Fruit fly (Drosophila melanogaster) whole organism, prepupa: Measurements from ENCODE around the gene CG13380.

ENCODE experiments used
- CG10631 ChIP-seq: fragments of 200-800 bp; sonication (Bioruptor generic); optimal IDR thresholded peaks from 2 replicates; lab custom pipeline; 2016; ENCODE audit warnings: missing biosample characterization, missing genetic modification characterization
- CG10669 ChIP-seq: fragments of 200-800 bp; sonication (Bioruptor generic); optimal IDR thresholded peaks from 3 replicates; lab custom pipeline; 2018; ENCODE audit warnings: missing biosample characterization, mild to moderate bottlenecking, missing genetic modification characterization, moderate library complexity
- CG11294 ChIP-seq: fragments of 200-800 bp; sonication (Bioruptor generic); IDR thresholded peaks from 2 replicates; pipeline ENCODE4 v1.3.6; 2022; ENCODE audit warnings: missing biosample characterization, missing genetic modification characterization
- CG11762 ChIP-seq: fragments of 200-800 bp; sonication (Bioruptor generic); optimal IDR thresholded peaks from 3 replicates; lab custom pipeline; 2016; ENCODE audit warnings: missing biosample characterization, missing genetic modification characterization; ENCODE audit not compliant: insufficient read depth
- CG11902 ChIP-seq: fragments of 200-800 bp; sonication (Bioruptor generic); optimal IDR thresholded peaks from 3 replicates; lab custom pipeline; 2016; ENCODE audit warnings: missing biosample characterization, missing genetic modification characterization
- CG15336 ChIP-seq: fragments of 200-800 bp; sonication (Bioruptor generic); IDR thresholded peaks from 2 replicates; pipeline ENCODE4 v1.3.6; 2022; ENCODE audit warnings: missing biosample characterization, missing genetic modification characterization
- CG1621 ChIP-seq: fragments of 200-800 bp; sonication (Bioruptor generic); optimal IDR thresholded peaks from 3 replicates; lab custom pipeline; 2018; ENCODE audit warnings: missing biosample characterization, mild to moderate bottlenecking, missing genetic modification characterization
- CG3032 ChIP-seq: fragments of 200-800 bp; optimal IDR thresholded peaks from 2 replicates; lab custom pipeline; 2019; ENCODE audit warnings: missing biosample characterization, mild to moderate bottlenecking, missing genetic modification characterization, moderate library complexity
- CG31627 ChIP-seq: fragments of 200-800 bp; sonication (Bioruptor generic); optimal IDR thresholded peaks from 3 replicates; lab custom pipeline; 2016; ENCODE audit warnings: missing biosample characterization, missing genetic modification characterization
- CG32006 ChIP-seq: fragments of 200-800 bp; sonication (Bioruptor generic); optimal IDR thresholded peaks from 3 replicates; lab custom pipeline; 2017; ENCODE audit warnings: missing biosample characterization, mild to moderate bottlenecking, missing genetic modification characterization
- CG34406 ChIP-seq: fragments of 200-800 bp; sonication (Bioruptor generic); optimal IDR thresholded peaks from 3 replicates; lab custom pipeline; 2016; ENCODE audit warnings: missing biosample characterization, missing genetic modification characterization
- CG3919 ChIP-seq: fragments of 200-800 bp; sonication (Bioruptor generic); optimal IDR thresholded peaks from 3 replicates; lab custom pipeline; 2016; ENCODE audit warnings: missing biosample characterization, missing genetic modification characterization
- CG4318 ChIP-seq: fragments of 200-800 bp; sonication (Bioruptor generic); optimal IDR thresholded peaks from 3 replicates; lab custom pipeline; 2017; ENCODE audit warnings: missing biosample characterization, mild to moderate bottlenecking, missing genetic modification characterization
- CG6163 ChIP-seq: fragments of 200-800 bp; sonication (Bioruptor generic); IDR thresholded peaks from 3 replicates; pipeline ENCODE4 v1.3.6; 2022; ENCODE audit warnings: missing biosample characterization, missing genetic modification characterization
- CG6276 ChIP-seq: fragments of 200-800 bp; sonication (Bioruptor generic); optimal IDR thresholded peaks from 2 replicates; lab custom pipeline; 2017; ENCODE audit warnings: missing biosample characterization, mild to moderate bottlenecking, missing genetic modification characterization
- CG6808 ChIP-seq: fragments of 200-800 bp; sonication (Bioruptor generic); optimal IDR thresholded peaks from 3 replicates; lab custom pipeline; 2017; ENCODE audit warnings: missing biosample characterization, missing genetic modification characterization, mild to moderate bottlenecking, moderate library complexity, missing genetic modification reagents
- CG6854 ChIP-seq: fragments of 200-800 bp; sonication (Bioruptor generic); optimal IDR thresholded peaks from 2 replicates; lab custom pipeline; 2017; ENCODE audit warnings: missing biosample characterization, mild to moderate bottlenecking, missing genetic modification characterization
- CG7368 ChIP-seq: fragments of 200-800 bp; sonication (Bioruptor generic); optimal IDR thresholded peaks from 3 replicates; lab custom pipeline; 2016; ENCODE audit warnings: missing biosample characterization, missing genetic modification characterization
- CG8119 ChIP-seq: fragments of 200-800 bp; sonication (Bioruptor generic); IDR thresholded peaks from 3 replicates; pipeline ENCODE4 v1.3.6; 2022; ENCODE audit warnings: missing biosample characterization, missing genetic modification characterization
- CG8319 ChIP-seq: fragments of 200-800 bp; sonication (Bioruptor generic); optimal IDR thresholded peaks from 3 replicates; lab custom pipeline; 2016; ENCODE audit warnings: missing biosample characterization, missing genetic modification characterization
- CG8632 ChIP-seq: fragments of 200-800 bp; sonication (Bioruptor generic); optimal IDR thresholded peaks from 3 replicates; lab custom pipeline; 2016; ENCODE audit warnings: missing biosample characterization, missing genetic modification characterization
- CG9139 ChIP-seq: fragments of 200-800 bp; sonication (Bioruptor generic); optimal IDR thresholded peaks from 3 replicates; lab custom pipeline; 2017; ENCODE audit warnings: missing biosample characterization, mild to moderate bottlenecking, missing genetic modification characterization
- Eip75B ChIP-seq: fragments of 200-800 bp; sonication (Bioruptor generic); optimal IDR thresholded peaks from 3 replicates; lab custom pipeline; 2016; ENCODE audit warnings: missing biosample characterization, missing genetic modification characterization
- Eip78C ChIP-seq: fragments of 200-800 bp; sonication (Bioruptor generic); peaks from one replicate; lab custom pipeline; 2016; ENCODE audit warnings: missing biosample characterization, missing genetic modification characterization
- Eip93F ChIP-seq: fragments of 200-800 bp; sonication (Bioruptor generic); optimal IDR thresholded peaks from 2 replicates; lab custom pipeline; 2016; ENCODE audit warnings: missing biosample characterization, mild to moderate bottlenecking, missing genetic modification characterization
- Ets21C ChIP-seq: fragments of 200-800 bp; sonication (Bioruptor generic); optimal IDR thresholded peaks from 3 replicates; lab custom pipeline; 2016; ENCODE audit warnings: missing biosample characterization, missing genetic modification characterization
- Gug ChIP-seq: fragments of 200-800 bp; sonication (Bioruptor generic); IDR thresholded peaks from 2 replicates; pipeline ENCODE4 v1.3.6; 2022; ENCODE audit warnings: missing biosample characterization, missing genetic modification characterization
- Hr38 ChIP-seq: sonication (Bioruptor generic); optimal IDR thresholded peaks from 2 replicates; lab custom pipeline; 2016; ENCODE audit warnings: missing biosample characterization, missing genetic modification characterization
- Hr39 ChIP-seq: fragments of 200-800 bp; sonication (Bioruptor generic); optimal IDR thresholded peaks from 2 replicates; lab custom pipeline; 2016; ENCODE audit warnings: missing biosample characterization, missing genetic modification characterization
- Hr4 ChIP-seq: fragments of 200-800 bp; sonication (Bioruptor generic); optimal IDR thresholded peaks from 3 replicates; lab custom pipeline; 2016; ENCODE audit warnings: missing biosample characterization, missing genetic modification characterization
- Lpt ChIP-seq: fragments of 200-800 bp; sonication (Bioruptor generic); optimal IDR thresholded peaks from 3 replicates; lab custom pipeline; 2016; ENCODE audit warnings: missing biosample characterization, missing genetic modification characterization
- Met ChIP-seq: fragments of 200-800 bp; sonication (Bioruptor generic); optimal IDR thresholded peaks from 3 replicates; lab custom pipeline; 2016; ENCODE audit warnings: missing biosample characterization, missing genetic modification characterization
- OdsH ChIP-seq: fragments of 200-800 bp; sonication (Bioruptor generic); optimal IDR thresholded peaks from 3 replicates; lab custom pipeline; 2016; ENCODE audit warnings: missing biosample characterization, missing genetic modification characterization
- Sox102F ChIP-seq: fragments of 200-800 bp; sonication (Bioruptor generic); optimal IDR thresholded peaks from 2 replicates; lab custom pipeline; 2016; ENCODE audit warnings: missing biosample characterization, mild to moderate bottlenecking, missing genetic modification characterization
- Sox14 ChIP-seq: fragments of 200-800 bp; sonication (Bioruptor generic); optimal IDR thresholded peaks from 3 replicates; lab custom pipeline; 2016; ENCODE audit warnings: missing biosample characterization, missing genetic modification characterization
- Sox15 ChIP-seq: fragments of 200-800 bp; sonication (Bioruptor generic); optimal IDR thresholded peaks from 3 replicates; lab custom pipeline; 2016; ENCODE audit warnings: missing biosample characterization, missing genetic modification characterization
- achi ChIP-seq: fragments of 200-800 bp; sonication (Bioruptor generic); optimal IDR thresholded peaks from 3 replicates; lab custom pipeline; 2016; ENCODE audit warnings: missing biosample characterization, missing genetic modification characterization
- acj6 ChIP-seq: fragments of 200-800 bp; sonication (Bioruptor generic); optimal IDR thresholded peaks from 3 replicates; lab custom pipeline; 2016; ENCODE audit warnings: missing biosample characterization, missing genetic modification characterization
- dac ChIP-seq: fragments of 200-800 bp; sonication (Bioruptor generic); optimal IDR thresholded peaks from 2 replicates; lab custom pipeline; 2017; ENCODE audit warnings: missing biosample characterization, mild to moderate bottlenecking, missing genetic modification characterization
- dsx ChIP-seq: fragments of 200-800 bp; optimal IDR thresholded peaks from 3 replicates; lab custom pipeline; 2019; ENCODE audit warnings: missing biosample characterization, mild to moderate bottlenecking, missing genetic modification characterization, moderate library complexity; ENCODE audit not compliant: poor library complexity, severe bottlenecking
- eg ChIP-seq: fragments of 200-800 bp; sonication (Bioruptor generic); IDR thresholded peaks from 3 replicates; pipeline ENCODE4 v1.3.6; 2022; ENCODE audit warnings: missing biosample characterization, missing genetic modification characterization
- fd59A ChIP-seq: fragments of 200-800 bp; sonication (Bioruptor generic); optimal IDR thresholded peaks from 2 replicates; lab custom pipeline; 2017; ENCODE audit warnings: missing biosample characterization, mild to moderate bottlenecking, missing genetic modification characterization, missing genetic modification reagents
- fd85E ChIP-seq: fragments of 200-800 bp; sonication (Bioruptor generic); optimal IDR thresholded peaks from 3 replicates; lab custom pipeline; 2016; ENCODE audit warnings: missing biosample characterization, missing genetic modification characterization
- fkh ChIP-seq: fragments of 200-800 bp; sonication (Bioruptor generic); optimal IDR thresholded peaks from 3 replicates; lab custom pipeline; 2017; ENCODE audit warnings: missing biosample characterization, mild to moderate bottlenecking, missing genetic modification characterization, moderate library complexity
- lz ChIP-seq: fragments of 200-800 bp; sonication (Bioruptor generic); optimal IDR thresholded peaks from 3 replicates; lab custom pipeline; 2016; ENCODE audit warnings: missing biosample characterization, missing genetic modification characterization
- pdm3 ChIP-seq: fragments of 200-800 bp; sonication (Bioruptor generic); optimal IDR thresholded peaks from 3 replicates; lab custom pipeline; 2016; ENCODE audit warnings: missing biosample characterization, missing genetic modification characterization
- salr ChIP-seq, 2 experiments: fragments of 200-800 bp; sonication (Bioruptor generic); optimal IDR thresholded peaks; 3 replicates each; lab custom pipeline; 2016 to 2018; ENCODE audit warnings: missing biosample characterization in 2 of 2, missing genetic modification characterization in 2 of 2, mild to moderate bottlenecking in 1 of 2
- ss ChIP-seq, 2 experiments: fragments of 200-800 bp; sonication (Bioruptor generic); optimal IDR thresholded peaks; 2 replicates in 1 of 2; 3 replicates in 1 of 2; lab custom pipeline; 2017 to 2018; ENCODE audit warnings: mild to moderate bottlenecking in 2 of 2, missing biosample characterization in 2 of 2, missing genetic modification characterization in 2 of 2, moderate library complexity in 1 of 2
- svp ChIP-seq: fragments of 200-800 bp; sonication (Bioruptor generic); peaks from one replicate; lab custom pipeline; 2016; ENCODE audit warnings: missing biosample characterization, missing genetic modification characterization
- topi ChIP-seq: fragments of 200-800 bp; sonication (Bioruptor generic); optimal IDR thresholded peaks from 3 replicates; lab custom pipeline; 2016; ENCODE audit warnings: missing biosample characterization, missing genetic modification characterization

Gene CG13380

DNA sequence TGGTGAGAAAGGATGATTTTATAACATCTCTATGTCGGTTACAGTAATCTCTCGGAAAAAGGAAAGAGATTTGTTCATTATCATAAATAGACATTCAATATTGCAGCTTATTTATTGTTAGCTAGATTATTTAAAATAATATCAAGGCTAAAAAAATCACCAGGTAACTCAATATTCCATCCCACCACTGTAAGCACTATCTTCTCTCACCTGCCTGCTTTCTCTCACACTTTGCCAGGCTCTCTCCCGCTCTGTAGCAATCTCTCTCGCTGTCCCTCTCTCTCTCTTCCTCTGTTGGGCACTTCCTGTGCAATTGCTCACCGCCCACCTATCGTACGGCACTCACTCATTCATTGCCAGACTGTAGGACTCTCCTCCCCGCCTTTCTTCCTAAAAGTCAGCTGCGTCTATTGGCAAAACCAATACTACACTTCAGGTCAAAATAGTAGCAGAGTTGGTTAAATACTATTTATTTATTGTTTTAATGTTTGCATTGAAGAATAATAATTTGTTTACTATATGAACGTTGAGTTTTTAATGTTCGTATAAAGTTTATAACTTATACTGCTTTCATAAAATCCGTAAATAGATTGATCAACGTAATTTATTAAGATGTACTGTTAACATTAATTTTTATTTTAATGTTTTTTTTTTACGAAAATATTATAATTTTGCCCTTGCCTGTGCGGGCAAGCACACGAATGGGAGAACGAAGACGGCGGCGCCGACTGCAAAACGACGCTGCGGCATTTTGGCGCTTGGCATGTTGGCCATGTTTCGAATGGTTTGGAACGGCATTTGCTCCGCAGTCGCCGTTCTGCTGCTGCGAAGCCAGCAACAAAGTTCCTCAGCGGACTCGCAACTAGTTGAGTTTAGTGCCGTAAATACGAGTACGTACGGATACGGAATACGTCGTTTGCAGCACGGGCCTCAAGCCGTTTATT lies 23.1 kb upstream of the CG13380 start:
- peak; percentile 84 for TF ChIP-seq CG10631 (GFP tag; lab: Kevin White, UChicago)
- peak; percentile 68 for TF ChIP-seq dsx (GFP tag; lab: Kevin White, UChicago)
- TF ChIP-seq Hr38 (GFP tag; lab: Kevin White, UChicago), result peak; percentile 91
- peak; percentile 71 for TF ChIP-seq CG1621 (tag; lab: Kevin White, UChicago)
- peak; percentile 84 for TF ChIP-seq lz (GFP tag; lab: Kevin White, UChicago)
- TF ChIP-seq Sox14 (GFP tag; lab: Kevin White, UChicago), result peak; percentile 96
- TF ChIP-seq CG10669 (GFP tag; lab: Kevin White, UChicago), result peak; percentile 68
- TF ChIP-seq CG3032 (tag; lab: Kevin White, UChicago), result peak; percentile 75
- peak; percentile 97 for TF ChIP-seq CG8119 (GFP tag; lab: Robert Waterston, UW)
- TF ChIP-seq Hr39 (GFP tag; lab: Kevin White, UChicago), result peak; percentile 95
- peak; percentile 38 for TF ChIP-seq Eip93F (GFP tag; lab: Kevin White, UChicago)
- TF ChIP-seq CG34406 (GFP tag; lab: Kevin White, UChicago), result peak; percentile 86
- peak; percentile 92 for TF ChIP-seq topi (GFP tag; lab: Kevin White, UChicago)
- TF ChIP-seq CG6163, result peak; percentile 99
- TF ChIP-seq fd59A (GFP tag; lab: Kevin White, UChicago), result peak; percentile 72
- TF ChIP-seq CG11762 (GFP tag; lab: Kevin White, UChicago), result peak; percentile 88
- peak; percentile 56 for TF ChIP-seq CG9139
- peak; percentile 94 for TF ChIP-seq CG31627 (GFP tag; lab: Kevin White, UChicago)
- peak; percentile 74 to 92 for TF ChIP-seq salr (GFP tag; optimal IDR thresholded peaks at IDR 0.05; lab: Kevin White, UChicago)
- peak; percentile 97 for TF ChIP-seq CG11294
- TF ChIP-seq Lpt (GFP tag; lab: Kevin White, UChicago), result peak; percentile 97
- TF ChIP-seq dac (GFP tag; lab: Kevin White, UChicago), result peak; percentile 73
- TF ChIP-seq CG15336 (GFP tag; lab: Robert Waterston, UW), result peak; percentile 98
- TF ChIP-seq Eip75B, result peak; percentile 85
- peak; percentile 81 for TF ChIP-seq CG8319 (GFP tag; lab: Kevin White, UChicago)
- peak; percentile 86 for TF ChIP-seq CG11902 (GFP tag; lab: Kevin White, UChicago)
- peak; percentile 96 for TF ChIP-seq Eip78C (GFP tag; lab: Kevin White, UChicago)
- peak; percentile 90 for TF ChIP-seq CG6276 (GFP tag; lab: Kevin White, UChicago)
- TF ChIP-seq OdsH (GFP tag; lab: Kevin White, UChicago), result peak; percentile 97
- TF ChIP-seq Sox102F (GFP tag; lab: Kevin White, UChicago), result peak; percentile 87
- TF ChIP-seq achi (GFP tag; lab: Kevin White, UChicago), result peak; percentile 95
- TF ChIP-seq Ets21C (GFP tag; lab: Kevin White, UChicago), result peak; percentile 83
- TF ChIP-seq Met (GFP tag; lab: Kevin White, UChicago), result peak; percentile 91
- peak; percentile 94 for TF ChIP-seq pdm3 (GFP tag; lab: Kevin White, UChicago)
- peak; percentile 92 for TF ChIP-seq svp (GFP tag; lab: Kevin White, UChicago)
- peak; percentile 94 for TF ChIP-seq CG32006
- TF ChIP-seq CG6854 (GFP tag; lab: Kevin White, UChicago), result peak; percentile 56
- peak; percentile 99 for TF ChIP-seq eg (GFP tag; lab: Robert Waterston, UW)
- TF ChIP-seq fkh (GFP tag; lab: Kevin White, UChicago), result peak; percentile 54
- peak; percentile 63 for TF ChIP-seq fd85E (GFP tag; lab: Kevin White, UChicago)
- peak; percentile 98 for TF ChIP-seq CG3919 (GFP tag; lab: Kevin White, UChicago)
- TF ChIP-seq CG8632 (GFP tag; lab: Kevin White, UChicago), result peak; percentile 83
- peak; percentile 99 for TF ChIP-seq Hr4 (GFP tag; lab: Kevin White, UChicago)
- peak; percentile 82 for TF ChIP-seq CG7368 (GFP tag; lab: Kevin White, UChicago)
- peak; percentile 88 for TF ChIP-seq Sox15 (GFP tag; lab: Kevin White, UChicago)
- TF ChIP-seq Gug (GFP tag; lab: Robert Waterston, UW), result peak; percentile 98
- TF ChIP-seq CG4318 (GFP tag; lab: Kevin White, UChicago), result peak; percentile 95
- peak; percentile 68 for TF ChIP-seq CG6808 (GFP tag; lab: Kevin White, UChicago)
- peak; percentile 45 to 70 for TF ChIP-seq ss (GFP tag; optimal IDR thresholded peaks at IDR 0.05; lab: Kevin White, UChicago)
- peak; percentile 96 for TF ChIP-seq acj6
